Fruit fly (Drosophila melanogaster) whole organism, pupa: Measurements from ENCODE around the gene CG34299.

Experiments
- CG10348 ChIP-seq: fragments of 200-800 bp; sonication (Bioruptor generic); IDR thresholded peaks from 2 replicates; pipeline ENCODE4 v1.3.6; 2022; ENCODE audit warnings: missing biosample characterization, missing genetic modification characterization
- CG12605 ChIP-seq: fragments of 200-800 bp; sonication (Bioruptor generic); IDR thresholded peaks from 2 replicates; pipeline ENCODE4 v1.3.6; 2022; ENCODE audit warnings: missing biosample characterization, missing genetic modification characterization
- CG13204 ChIP-seq: fragments of 200-800 bp; sonication (Bioruptor generic); optimal IDR thresholded peaks from 2 replicates; lab custom pipeline; 2018; ENCODE audit warnings: missing biosample characterization, mild to moderate bottlenecking, missing genetic modification characterization, moderate library complexity
- CG14655 ChIP-seq: fragments of 200-800 bp; sonication (Bioruptor generic); optimal IDR thresholded peaks from 3 replicates; lab custom pipeline; 2017; ENCODE audit warnings: mild to moderate bottlenecking, missing biosample characterization, missing genetic modification reagents, missing genetic modification characterization
- CG15710 ChIP-seq: fragments of 200-800 bp; sonication (Bioruptor generic); optimal IDR thresholded peaks from 2 replicates; lab custom pipeline; 2018; ENCODE audit warnings: missing biosample characterization, mild to moderate bottlenecking, missing genetic modification characterization, moderate library complexity
- CG17806 ChIP-seq: fragments of 200-800 bp; sonication (Bioruptor generic); optimal IDR thresholded peaks from 2 replicates; lab custom pipeline; 2018; ENCODE audit warnings: missing biosample characterization, mild to moderate bottlenecking, missing genetic modification characterization, moderate library complexity
- CG32121 ChIP-seq: fragments of 200-800 bp; sonication (Bioruptor generic); IDR thresholded peaks from 2 replicates; pipeline ENCODE4 v1.3.6; 2022; ENCODE audit warnings: missing biosample characterization, missing genetic modification characterization
- CG34367 ChIP-seq: fragments of 200-800 bp; sonication (Bioruptor generic); optimal IDR thresholded peaks from 2 replicates; lab custom pipeline; 2018; ENCODE audit warnings: missing biosample characterization, mild to moderate bottlenecking, missing genetic modification characterization
- CG4496 ChIP-seq: fragments of 200-800 bp; sonication (Bioruptor generic); IDR thresholded peaks from 3 replicates; pipeline ENCODE4 v1.3.6; 2022; ENCODE audit warnings: missing biosample characterization, missing genetic modification characterization
- CG8159 ChIP-seq: fragments of 200-800 bp; sonication (Bioruptor generic); optimal IDR thresholded peaks from 3 replicates; lab custom pipeline; 2018; ENCODE audit warnings: missing biosample characterization, mild to moderate bottlenecking, missing genetic modification characterization, moderate library complexity
- CG8301 ChIP-seq: fragments of 200-800 bp; sonication (Bioruptor generic); optimal IDR thresholded peaks from 2 replicates; lab custom pipeline; 2018; ENCODE audit warnings: missing biosample characterization, mild to moderate bottlenecking, missing genetic modification characterization
- CG9948 ChIP-seq: fragments of 200-800 bp; sonication (Bioruptor generic); optimal IDR thresholded peaks from 2 replicates; lab custom pipeline; 2018; ENCODE audit warnings: missing biosample characterization, mild to moderate bottlenecking, missing genetic modification characterization, moderate library complexity
- D1 ChIP-seq: fragments of 200-800 bp; sonication (Bioruptor generic); optimal IDR thresholded peaks from 2 replicates; lab custom pipeline; 2018; ENCODE audit warnings: missing biosample characterization, mild to moderate bottlenecking, missing genetic modification characterization, moderate library complexity
- EcR ChIP-seq: fragments of 200-800 bp; sonication (Bioruptor generic); optimal IDR thresholded peaks from 3 replicates; lab custom pipeline; 2019; ENCODE audit warnings: missing biosample characterization, missing genetic modification characterization, mild to moderate bottlenecking, moderate library complexity, missing genetic modification reagents
- Ets98B ChIP-seq: fragments of 200-800 bp; sonication (Bioruptor generic); IDR thresholded peaks from 2 replicates; pipeline ENCODE4 v1.3.6; 2022; ENCODE audit warnings: missing biosample characterization, missing genetic modification characterization
- Pif1A ChIP-seq: fragments of 200-800 bp; sonication (Bioruptor generic); optimal IDR thresholded peaks from 3 replicates; lab custom pipeline; 2016; ENCODE audit warnings: missing biosample characterization, missing genetic modification characterization
- Pif1B ChIP-seq: fragments of 200-800 bp; sonication (Bioruptor generic); optimal IDR thresholded peaks from 3 replicates; lab custom pipeline; 2016; ENCODE audit warnings: missing biosample characterization, missing genetic modification characterization
- Snoo ChIP-seq: fragments of 200-800 bp; sonication (Bioruptor generic); optimal IDR thresholded peaks from 3 replicates; lab custom pipeline; 2017; ENCODE audit warnings: missing biosample characterization, mild to moderate bottlenecking, missing genetic modification characterization, inconsistent platforms
- fd96Ca ChIP-seq: fragments of 200-800 bp; sonication (Bioruptor generic); IDR thresholded peaks from 3 replicates; pipeline ENCODE4 v1.3.6; 2022; ENCODE audit warnings: missing biosample characterization, missing genetic modification characterization
- gl ChIP-seq: fragments of 200-800 bp; sonication (Bioruptor generic); optimal IDR thresholded peaks from 2 replicates; lab custom pipeline; 2018; ENCODE audit warnings: missing biosample characterization, mild to moderate bottlenecking, missing genetic modification characterization
- rn ChIP-seq: fragments of 200-800 bp; sonication (Bioruptor generic); IDR thresholded peaks from 2 replicates; pipeline ENCODE4 v1.3.6; 2022; ENCODE audit warnings: missing biosample characterization, missing genetic modification characterization

Gene CG34299

DNA sequence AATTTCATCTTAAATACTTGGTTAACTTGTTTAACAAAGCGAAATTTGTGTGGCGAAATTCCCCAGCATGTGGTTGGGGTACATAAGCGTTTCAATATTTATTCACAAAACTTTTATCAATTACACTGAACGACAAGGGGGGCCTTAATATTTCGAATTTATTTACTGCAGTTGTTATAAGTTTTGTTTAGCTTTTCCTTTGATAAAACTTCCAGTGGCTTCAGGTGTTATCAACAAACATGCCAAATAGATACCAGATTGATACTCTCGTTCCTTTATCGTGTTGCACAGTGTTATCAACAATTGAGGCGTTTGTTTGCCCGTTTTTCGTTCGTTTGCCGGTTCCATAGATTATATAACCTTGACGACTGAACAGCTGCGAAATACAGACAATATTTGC lies 30.9 kb downstream of the CG34299 start:
- TF ChIP-seq D1 (tag; lab: Kevin White, UChicago), result no peak
- TF ChIP-seq EcR (GFP tag; lab: Kevin White, UChicago), result no peak
- TF ChIP-seq fd96Ca, result no peak
- TF ChIP-seq gl (tag; lab: Kevin White, UChicago), result no peak
- peak; percentile 53 for TF ChIP-seq Pif1B
- 0 out of 2 replicates have a peak, but pooled peaks have one; percentile 7 for TF ChIP-seq CG32121 (GFP tag; lab: Robert Waterston, UW)
- TF ChIP-seq CG4496 (GFP tag; lab: Robert Waterston, UW), result peak; percentile 84
- TF ChIP-seq CG12605 (GFP tag; lab: Robert Waterston, UW), result no peak
- TF ChIP-seq CG17806 (tag; lab: Kevin White, UChicago), result peak; percentile 51
- no peak for TF ChIP-seq CG34367 (tag; lab: Kevin White, UChicago)
- TF ChIP-seq CG8159 (tag; lab: Kevin White, UChicago), result peak; percentile 52
- peak; percentile 49 for TF ChIP-seq Ets98B (GFP tag; lab: Robert Waterston, UW)
- TF ChIP-seq CG15710, result no peak
- TF ChIP-seq Pif1A (GFP tag; lab: Kevin White, UChicago), result peak; percentile 44
- TF ChIP-seq Snoo (tag; lab: Kevin White, UChicago), result peak; percentile 77
- peak; percentile 20 for TF ChIP-seq CG14655 (GFP tag; lab: Kevin White, UChicago)
- TF ChIP-seq CG9948 (tag; lab: Kevin White, UChicago), result peak; percentile 34
- no peak for TF ChIP-seq CG10348 (GFP tag; lab: Robert Waterston, UW)
- peak; percentile 5 for TF ChIP-seq CG8301 (tag; lab: Kevin White, UChicago)

DNA sequence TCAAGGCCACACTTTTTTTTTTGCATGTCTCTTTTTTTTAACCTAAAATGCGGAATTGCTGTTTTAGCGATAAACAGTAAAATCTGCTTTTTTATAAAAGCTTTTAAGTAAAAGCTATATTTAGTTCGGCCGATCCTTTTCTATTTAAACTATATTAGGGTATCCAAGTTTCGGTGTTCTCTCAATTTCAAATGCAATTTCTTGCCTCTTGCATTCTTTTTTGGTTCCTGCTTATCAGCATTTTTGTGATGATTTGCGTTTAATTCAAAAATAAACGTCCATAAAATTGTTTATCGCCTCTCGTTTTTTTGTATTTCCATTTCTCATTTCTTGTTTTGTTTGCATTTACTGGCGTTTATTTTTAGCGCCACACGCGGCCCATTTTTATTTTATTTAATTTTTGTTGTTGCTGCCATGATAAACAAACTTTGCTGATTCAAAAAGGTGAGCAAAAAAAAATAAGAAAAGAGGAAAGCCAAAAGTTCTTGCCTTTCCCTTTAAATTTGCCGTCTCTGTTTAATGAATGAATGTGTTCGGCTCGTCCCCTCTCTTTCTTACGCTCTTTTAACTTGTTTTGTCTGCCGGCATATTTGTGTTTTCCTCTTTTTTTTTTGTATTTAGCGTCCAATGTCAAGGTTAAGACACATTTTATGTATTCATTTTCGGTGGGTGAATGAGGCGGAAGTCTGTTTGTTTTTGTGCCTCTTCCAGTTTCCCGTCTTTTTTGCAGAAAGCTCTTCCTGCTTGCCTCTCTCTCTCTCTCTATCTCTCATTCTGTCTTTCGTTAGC lies 32.2 kb downstream of the CG34299 start:
- TF ChIP-seq CG4496 (GFP tag; lab: Robert Waterston, UW) (no peak), CG8159 (tag; lab: Kevin White, UChicago) (peak; percentile 38), CG34367 (tag; lab: Kevin White, UChicago) (no peak), Ets98B (GFP tag; lab: Robert Waterston, UW) (no peak), D1 (tag; lab: Kevin White, UChicago) (no peak), Snoo (tag; lab: Kevin White, UChicago) (peak; percentile 55), CG14655 (GFP tag; lab: Kevin White, UChicago) (no peak), fd96Ca (no peak), CG15710 (no peak), CG9948 (tag; lab: Kevin White, UChicago) (no peak), CG17806 (tag; lab: Kevin White, UChicago) (peak; percentile 8), rn (GFP tag; lab: Robert Waterston, UW) (no peak)

DNA sequence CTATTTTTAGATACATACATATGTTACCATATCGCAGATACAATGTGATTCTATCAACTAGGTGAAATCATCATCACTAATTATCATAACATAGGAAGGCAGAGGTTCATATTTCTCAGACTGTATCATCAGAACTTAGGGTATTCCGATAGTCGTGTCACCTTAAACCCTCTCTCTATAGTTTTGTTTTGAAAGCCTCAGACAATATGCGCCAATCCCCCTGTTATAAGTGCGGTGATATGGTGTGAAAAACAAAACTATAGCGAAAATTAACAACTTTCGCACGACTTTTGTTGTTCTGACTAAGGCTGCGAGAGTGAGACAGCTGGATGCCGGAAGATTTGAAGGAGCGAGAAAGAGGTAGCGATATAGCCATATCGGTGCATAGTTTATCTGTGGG lies 33.1 kb downstream of the CG34299 start:
- TF ChIP-seq CG4496 (GFP tag; lab: Robert Waterston, UW) (no peak), CG8159 (tag; lab: Kevin White, UChicago) (no peak), fd96Ca (no peak), Pif1A (GFP tag; lab: Kevin White, UChicago) (no peak), Pif1B (no peak), Ets98B (GFP tag; lab: Robert Waterston, UW) (no peak), CG10348 (GFP tag; lab: Robert Waterston, UW) (no peak), CG15710 (no peak), CG9948 (tag; lab: Kevin White, UChicago) (no peak), CG14655 (GFP tag; lab: Kevin White, UChicago) (no peak), CG34367 (tag; lab: Kevin White, UChicago) (no peak), Snoo (tag; lab: Kevin White, UChicago) (no peak), rn (GFP tag; lab: Robert Waterston, UW) (no peak)

DNA sequence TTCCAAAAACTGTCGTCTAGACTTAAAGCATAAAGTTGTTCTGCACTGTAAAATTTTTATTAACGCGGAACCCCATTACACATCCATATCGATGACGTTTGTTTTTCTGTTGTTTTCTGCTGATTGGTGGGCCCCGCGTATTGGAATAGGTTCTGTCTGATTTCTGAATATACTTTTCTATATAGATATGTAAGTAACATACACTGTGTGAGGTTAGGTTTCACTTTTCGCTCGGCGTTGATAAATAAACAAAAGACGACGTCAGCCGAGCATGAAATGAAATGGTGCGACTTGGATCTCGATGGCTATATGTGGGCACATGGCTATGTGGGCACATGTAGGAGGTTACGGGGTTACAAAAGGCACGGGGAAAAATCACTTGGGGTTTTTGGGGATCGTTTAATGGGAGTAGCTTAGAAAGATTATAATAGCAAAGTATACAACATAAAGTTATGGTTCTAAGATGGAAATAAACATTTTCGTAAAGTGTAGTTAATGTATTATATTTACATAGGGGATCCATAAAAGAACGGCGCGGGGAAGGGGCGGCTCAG lies 33.7 kb downstream of the CG34299 start:
- TF ChIP-seq CG15710 (no peak), CG8159 (tag; lab: Kevin White, UChicago) (no peak), Ets98B (GFP tag; lab: Robert Waterston, UW) (no peak), gl (tag; lab: Kevin White, UChicago) (no peak), CG13204 (GFP tag; lab: Kevin White, UChicago) (no peak), CG34367 (tag; lab: Kevin White, UChicago) (no peak), CG9948 (tag; lab: Kevin White, UChicago) (no peak), rn (GFP tag; lab: Robert Waterston, UW) (no peak), CG32121 (GFP tag; lab: Robert Waterston, UW) (no peak), fd96Ca (no peak), CG17806 (tag; lab: Kevin White, UChicago) (no peak), Pif1A (GFP tag; lab: Kevin White, UChicago) (no peak), CG8301 (tag; lab: Kevin White, UChicago) (no peak), CG12605 (GFP tag; lab: Robert Waterston, UW) (no peak), CG4496 (GFP tag; lab: Robert Waterston, UW) (no peak), Snoo (tag; lab: Kevin White, UChicago) (no peak), D1 (tag; lab: Kevin White, UChicago) (no peak)

DNA sequence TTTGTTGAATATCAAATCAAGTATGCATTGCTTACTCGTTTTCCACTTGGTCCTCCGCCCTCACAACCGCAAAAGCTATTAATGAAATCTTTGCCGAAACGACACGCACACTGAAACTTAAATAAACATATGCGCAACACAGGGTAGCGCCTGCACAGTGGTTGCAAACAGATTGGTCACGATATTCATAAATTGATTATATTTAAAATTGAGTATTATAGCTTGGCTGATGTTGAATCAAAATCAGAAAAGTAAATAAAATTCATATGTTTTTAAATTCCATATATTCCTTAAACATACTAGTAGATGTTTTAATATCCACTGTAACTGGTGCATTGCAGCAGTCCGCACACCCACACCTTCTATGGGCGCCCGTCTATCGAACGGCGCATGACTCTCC lies 34.6 kb downstream of the CG34299 start:
- TF ChIP-seq CG12605 (GFP tag; lab: Robert Waterston, UW) (peak; percentile 70), CG9948 (tag; lab: Kevin White, UChicago) (peak; percentile 63), D1 (tag; lab: Kevin White, UChicago) (no peak), rn (GFP tag; lab: Robert Waterston, UW) (peak; percentile 44; the same call in 1 of the 2 replicates), CG13204 (GFP tag; lab: Kevin White, UChicago) (peak; percentile 46), CG10348 (GFP tag; lab: Robert Waterston, UW) (no peak), fd96Ca (peak; percentile 75), CG8301 (tag; lab: Kevin White, UChicago) (peak; percentile 67), Pif1B (peak; percentile 25), CG4496 (GFP tag; lab: Robert Waterston, UW) (peak; percentile 85), Ets98B (GFP tag; lab: Robert Waterston, UW) (peak; percentile 61), CG34367 (tag; lab: Kevin White, UChicago) (peak; percentile 82), gl (tag; lab: Kevin White, UChicago) (no peak), CG17806 (tag; lab: Kevin White, UChicago) (peak; percentile 67), Pif1A (GFP tag; lab: Kevin White, UChicago) (peak; percentile 47), EcR (GFP tag; lab: Kevin White, UChicago) (no peak), CG14655 (GFP tag; lab: Kevin White, UChicago) (peak; percentile 64), CG15710 (peak; percentile 80), CG32121 (GFP tag; lab: Robert Waterston, UW) (peak; percentile 61), Snoo (tag; lab: Kevin White, UChicago) (peak; percentile 55), CG8159 (tag; lab: Kevin White, UChicago) (peak; percentile 60)
